Fruit fly (Drosophila melanogaster) whole organism, pupa: Measurements from ENCODE around the gene CG15877.

Experiments
- CG10348 ChIP-seq: fragments of 200-800 bp; sonication (Bioruptor generic); IDR thresholded peaks from 2 replicates; pipeline ENCODE4 v1.3.6; 2022; ENCODE audit warnings: missing biosample characterization, missing genetic modification characterization
- CG12605 ChIP-seq: fragments of 200-800 bp; sonication (Bioruptor generic); IDR thresholded peaks from 2 replicates; pipeline ENCODE4 v1.3.6; 2022; ENCODE audit warnings: missing biosample characterization, missing genetic modification characterization
- CG13204 ChIP-seq: fragments of 200-800 bp; sonication (Bioruptor generic); optimal IDR thresholded peaks from 2 replicates; lab custom pipeline; 2018; ENCODE audit warnings: missing biosample characterization, mild to moderate bottlenecking, missing genetic modification characterization, moderate library complexity
- CG14655 ChIP-seq: fragments of 200-800 bp; sonication (Bioruptor generic); optimal IDR thresholded peaks from 3 replicates; lab custom pipeline; 2017; ENCODE audit warnings: mild to moderate bottlenecking, missing biosample characterization, missing genetic modification reagents, missing genetic modification characterization
- CG15710 ChIP-seq: fragments of 200-800 bp; sonication (Bioruptor generic); optimal IDR thresholded peaks from 2 replicates; lab custom pipeline; 2018; ENCODE audit warnings: missing biosample characterization, mild to moderate bottlenecking, missing genetic modification characterization, moderate library complexity
- CG17806 ChIP-seq: fragments of 200-800 bp; sonication (Bioruptor generic); optimal IDR thresholded peaks from 2 replicates; lab custom pipeline; 2018; ENCODE audit warnings: missing biosample characterization, mild to moderate bottlenecking, missing genetic modification characterization, moderate library complexity
- CG32121 ChIP-seq: fragments of 200-800 bp; sonication (Bioruptor generic); IDR thresholded peaks from 2 replicates; pipeline ENCODE4 v1.3.6; 2022; ENCODE audit warnings: missing biosample characterization, missing genetic modification characterization
- CG34367 ChIP-seq: fragments of 200-800 bp; sonication (Bioruptor generic); optimal IDR thresholded peaks from 2 replicates; lab custom pipeline; 2018; ENCODE audit warnings: missing biosample characterization, mild to moderate bottlenecking, missing genetic modification characterization
- CG4496 ChIP-seq: fragments of 200-800 bp; sonication (Bioruptor generic); IDR thresholded peaks from 3 replicates; pipeline ENCODE4 v1.3.6; 2022; ENCODE audit warnings: missing biosample characterization, missing genetic modification characterization
- CG8159 ChIP-seq: fragments of 200-800 bp; sonication (Bioruptor generic); optimal IDR thresholded peaks from 3 replicates; lab custom pipeline; 2018; ENCODE audit warnings: missing biosample characterization, mild to moderate bottlenecking, missing genetic modification characterization, moderate library complexity
- CG8301 ChIP-seq: fragments of 200-800 bp; sonication (Bioruptor generic); optimal IDR thresholded peaks from 2 replicates; lab custom pipeline; 2018; ENCODE audit warnings: missing biosample characterization, mild to moderate bottlenecking, missing genetic modification characterization
- CG9948 ChIP-seq: fragments of 200-800 bp; sonication (Bioruptor generic); optimal IDR thresholded peaks from 2 replicates; lab custom pipeline; 2018; ENCODE audit warnings: missing biosample characterization, mild to moderate bottlenecking, missing genetic modification characterization, moderate library complexity
- D1 ChIP-seq: fragments of 200-800 bp; sonication (Bioruptor generic); optimal IDR thresholded peaks from 2 replicates; lab custom pipeline; 2018; ENCODE audit warnings: missing biosample characterization, mild to moderate bottlenecking, missing genetic modification characterization, moderate library complexity
- EcR ChIP-seq: fragments of 200-800 bp; sonication (Bioruptor generic); optimal IDR thresholded peaks from 3 replicates; lab custom pipeline; 2019; ENCODE audit warnings: missing biosample characterization, missing genetic modification characterization, mild to moderate bottlenecking, moderate library complexity, missing genetic modification reagents
- Ets98B ChIP-seq: fragments of 200-800 bp; sonication (Bioruptor generic); IDR thresholded peaks from 2 replicates; pipeline ENCODE4 v1.3.6; 2022; ENCODE audit warnings: missing biosample characterization, missing genetic modification characterization
- Pif1A ChIP-seq: fragments of 200-800 bp; sonication (Bioruptor generic); optimal IDR thresholded peaks from 3 replicates; lab custom pipeline; 2016; ENCODE audit warnings: missing biosample characterization, missing genetic modification characterization
- Pif1B ChIP-seq: fragments of 200-800 bp; sonication (Bioruptor generic); optimal IDR thresholded peaks from 3 replicates; lab custom pipeline; 2016; ENCODE audit warnings: missing biosample characterization, missing genetic modification characterization
- Snoo ChIP-seq: fragments of 200-800 bp; sonication (Bioruptor generic); optimal IDR thresholded peaks from 3 replicates; lab custom pipeline; 2017; ENCODE audit warnings: missing biosample characterization, mild to moderate bottlenecking, missing genetic modification characterization, inconsistent platforms
- fd96Ca ChIP-seq: fragments of 200-800 bp; sonication (Bioruptor generic); IDR thresholded peaks from 3 replicates; pipeline ENCODE4 v1.3.6; 2022; ENCODE audit warnings: missing biosample characterization, missing genetic modification characterization
- gl ChIP-seq: fragments of 200-800 bp; sonication (Bioruptor generic); optimal IDR thresholded peaks from 2 replicates; lab custom pipeline; 2018; ENCODE audit warnings: missing biosample characterization, mild to moderate bottlenecking, missing genetic modification characterization
- rn ChIP-seq: fragments of 200-800 bp; sonication (Bioruptor generic); IDR thresholded peaks from 2 replicates; pipeline ENCODE4 v1.3.6; 2022; ENCODE audit warnings: missing biosample characterization, missing genetic modification characterization

Gene CG15877

dm6 chr3L:2398636-2399035 lies 21.3 kb upstream of the CG15877 start:
- no peak for TF ChIP-seq CG8301 (tag; lab: Kevin White, UChicago)
- no peak for TF ChIP-seq CG4496 (GFP tag; lab: Robert Waterston, UW)
- no peak for TF ChIP-seq rn
- TF ChIP-seq CG34367, result no peak
- no peak for TF ChIP-seq Ets98B (GFP tag; lab: Robert Waterston, UW)
- no peak for TF ChIP-seq CG10348 (GFP tag; lab: Robert Waterston, UW)
- no peak for TF ChIP-seq CG12605 (GFP tag; lab: Robert Waterston, UW)
- TF ChIP-seq CG32121 (GFP tag; lab: Robert Waterston, UW), result no peak
- TF ChIP-seq Pif1B, result no peak
- no peak for TF ChIP-seq CG13204
- no peak for TF ChIP-seq CG17806 (tag; lab: Kevin White, UChicago)

dm6 chr3L:2397571-2398187 lies 20.3 kb upstream of the CG15877 start:
- TF ChIP-seq rn (no peak), CG4496 (GFP tag; lab: Robert Waterston, UW) (no peak), Ets98B (GFP tag; lab: Robert Waterston, UW) (no peak), CG8301 (tag; lab: Kevin White, UChicago) (no peak), CG34367 (no peak), fd96Ca (GFP tag; lab: Robert Waterston, UW) (no peak), Pif1B (no peak), CG32121 (GFP tag; lab: Robert Waterston, UW) (no peak), Snoo (tag; lab: Kevin White, UChicago) (no peak)

DNA sequence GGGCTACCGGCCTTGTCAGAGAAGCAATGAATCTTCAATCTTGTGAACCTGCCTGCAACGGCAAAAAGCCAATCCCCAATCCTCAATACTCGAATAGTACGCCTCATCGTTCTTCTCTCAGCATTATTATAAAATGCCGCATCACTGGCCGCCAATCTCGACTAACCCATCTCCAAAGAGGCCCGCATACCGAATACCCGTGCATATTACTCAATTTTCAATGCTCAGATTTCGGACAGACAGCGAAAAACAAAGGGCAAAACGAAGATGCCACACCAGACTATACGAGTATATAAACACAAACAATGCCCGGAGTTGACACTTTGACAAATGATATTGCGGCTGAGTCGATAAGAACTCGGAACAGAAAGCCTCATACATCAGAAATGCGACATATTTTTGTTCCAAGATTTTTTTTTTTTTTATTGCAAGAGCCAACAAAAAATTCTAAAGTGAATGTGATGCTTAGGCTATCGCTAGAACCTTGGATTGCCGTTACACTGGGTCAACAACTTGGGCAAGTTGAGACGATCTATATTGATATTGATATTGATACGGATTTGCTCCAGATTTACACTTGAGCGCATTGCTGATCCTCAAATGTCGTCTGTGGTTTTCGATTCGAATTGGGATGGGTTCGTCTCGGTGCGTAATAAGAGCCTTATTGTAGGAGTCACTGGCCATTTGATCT lies 15.5 kb upstream of the CG15877 start:
- TF ChIP-seq D1, result no peak

DNA sequence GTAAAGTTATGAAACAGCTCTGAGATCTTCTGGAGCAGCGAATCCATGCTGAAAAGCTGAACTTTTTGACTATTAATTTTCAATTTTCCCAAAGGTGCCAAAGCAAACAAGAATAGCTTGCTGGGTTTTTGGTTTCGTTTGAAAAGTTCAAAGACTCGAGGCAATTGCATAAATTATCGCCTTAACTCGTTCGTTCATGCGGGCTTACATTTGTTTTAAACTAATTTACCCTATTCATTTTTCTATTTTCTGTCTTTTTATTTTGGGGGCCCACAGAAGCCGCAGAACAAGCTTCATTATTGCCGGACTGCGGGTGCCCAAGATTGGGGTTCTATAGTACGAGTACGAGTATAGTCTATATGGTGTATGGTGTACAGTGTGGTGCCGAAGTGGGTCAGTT lies 13.5 kb upstream of the CG15877 start, which contains the start of the genes CG32298 and CG32299:
CG32298 (minus strand) TSS at position 101 of the 400 bp plus-strand sequence.
CG32299 (minus strand) TSS at position 101 of the 400 bp plus-strand sequence.
- TF ChIP-seq CG32121 (GFP tag; lab: Robert Waterston, UW) (no peak), CG15710 (no peak), CG13204 (no peak), CG17806 (tag; lab: Kevin White, UChicago) (no peak), CG10348 (GFP tag; lab: Robert Waterston, UW) (no peak), Ets98B (GFP tag; lab: Robert Waterston, UW) (no peak), CG34367 (no peak), rn (no peak), CG4496 (GFP tag; lab: Robert Waterston, UW) (no peak), fd96Ca (GFP tag; lab: Robert Waterston, UW) (no peak), CG8159 (tag; lab: Kevin White, UChicago) (no peak), Pif1B (no peak), Snoo (tag; lab: Kevin White, UChicago) (no peak), CG14655 (no peak), CG8301 (tag; lab: Kevin White, UChicago) (no peak)
- TF ChIP-seq, all 21 proteins: peak for 0

DNA sequence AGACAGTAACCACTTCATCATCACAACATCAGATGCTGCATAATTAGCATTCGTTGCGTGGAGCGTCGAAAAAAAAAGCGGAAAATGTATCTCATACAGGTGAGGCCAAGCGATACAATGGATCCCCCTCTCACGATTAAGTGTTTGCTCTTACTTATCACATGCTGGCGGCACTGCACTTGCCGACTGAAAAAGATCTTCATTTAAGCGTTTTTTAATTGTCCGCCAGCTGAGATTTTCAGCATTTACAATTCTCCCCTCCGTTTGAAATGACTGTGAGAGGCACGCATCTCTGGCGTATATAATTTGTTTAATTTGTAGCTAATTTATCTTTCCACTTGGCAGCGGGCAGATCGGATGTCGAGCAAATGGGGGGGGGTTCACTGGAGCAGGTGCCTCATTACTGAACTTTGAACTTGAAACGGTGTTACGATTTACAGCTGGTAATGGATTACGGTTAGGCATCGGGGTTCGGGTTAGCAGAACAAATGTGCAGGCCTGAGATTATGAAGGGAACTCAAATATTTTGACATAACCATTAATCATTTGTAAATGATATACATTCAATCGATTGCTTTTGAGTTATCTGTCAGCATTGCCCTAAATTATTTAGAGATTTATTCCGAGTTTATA lies 11.4 kb upstream of the CG15877 start, which contains the start of gene Mzt1:
Mzt1 (plus strand) TSS at position 583 of the 633 bp plus-strand sequence.
- TF ChIP-seq CG32121 (GFP tag; lab: Robert Waterston, UW) (no peak), Pif1A (GFP tag; lab: Kevin White, UChicago) (no peak), Ets98B (GFP tag; lab: Robert Waterston, UW) (no peak), gl (tag; lab: Kevin White, UChicago) (no peak), CG9948 (tag; lab: Kevin White, UChicago) (no peak), CG4496 (GFP tag; lab: Robert Waterston, UW) (no peak), CG8159 (tag; lab: Kevin White, UChicago) (no peak), CG15710 (no peak), CG10348 (GFP tag; lab: Robert Waterston, UW) (no peak), EcR (GFP tag; lab: Kevin White, UChicago) (no peak), CG13204 (no peak)

- peak; percentile 12 for TF ChIP-seq Pif1A (GFP tag; lab: Kevin White, UChicago)
- no peak for TF ChIP-seq CG8159 (tag; lab: Kevin White, UChicago)
- peak; percentile 4 for TF ChIP-seq Pif1B
Observed at dm6 chr3L:2387816-2388215, 10.5 kb upstream of the CG15877 start.

- TF ChIP-seq CG32121 (GFP tag; lab: Robert Waterston, UW) (0 out of 2 replicates have a peak, but pooled peaks have one; percentile 31), CG10348 (GFP tag; lab: Robert Waterston, UW) (no peak), CG34367 (peak; percentile 62), Pif1A (GFP tag; lab: Kevin White, UChicago) (peak; percentile 56), Pif1B (peak; percentile 72), Ets98B (GFP tag; lab: Robert Waterston, UW) (peak; percentile 61), CG4496 (GFP tag; lab: Robert Waterston, UW) (no peak), CG17806 (tag; lab: Kevin White, UChicago) (peak; percentile 78), CG15710 (peak; percentile 69), fd96Ca (GFP tag; lab: Robert Waterston, UW) (peak; percentile 71), gl (tag; lab: Kevin White, UChicago) (peak; percentile 49), CG14655 (peak; percentile 67), D1 (no peak), EcR (GFP tag; lab: Kevin White, UChicago) (no peak), CG13204 (peak; percentile 65), rn (no peak), CG8301 (tag; lab: Kevin White, UChicago) (peak; percentile 45), CG8159 (tag; lab: Kevin White, UChicago) (peak; percentile 67), CG12605 (GFP tag; lab: Robert Waterston, UW) (no peak), CG9948 (tag; lab: Kevin White, UChicago) (peak; percentile 68), Snoo (tag; lab: Kevin White, UChicago) (no peak)
Observed at dm6 chr3L:2386433-2386832, 9.1 kb upstream of the CG15877 start.
